Worm (Caenorhabditis elegans) whole organism, L1 larva: ENCODE measurements around the gene T06D4.6.

Experiments
- C16A3.4 ChIP-seq: fragments of 150-350 bp; optimal IDR thresholded peaks from 2 replicates; lab custom pipeline; 2014; ENCODE audit warnings: missing biosample characterization, missing genetic modification characterization
- F16B12.6 ChIP-seq: fragments of 150-350 bp; optimal IDR thresholded peaks from 2 replicates; lab custom pipeline; 2014; ENCODE audit warnings: missing biosample characterization, missing genetic modification characterization
- Y116A8C.19 ChIP-seq: sonication (generic microtip); optimal IDR thresholded peaks from 2 replicates; lab custom pipeline; 2016; ENCODE audit warnings: missing compliant biosample characterization, missing genetic modification characterization, borderline replicate concordance
- alr-1 ChIP-seq: fragments of 200-800 bp; sonication (Bioruptor generic); optimal IDR thresholded peaks from 2 replicates; lab custom pipeline; 2018; ENCODE audit warnings: borderline replicate concordance, mild to moderate bottlenecking, missing genetic modification characterization, missing compliant biosample characterization
- blmp-1 ChIP-seq: fragments of 150-350 bp; optimal IDR thresholded peaks from 2 replicates; lab custom pipeline; 2014; ENCODE audit warnings: missing biosample characterization, missing genetic modification characterization
- ceh-82 ChIP-seq, 3 experiments: fragments of 150-350 bp in 1 of 3; sonication (generic microtip) in 2 of 3; optimal IDR thresholded peaks; 2 replicates each; lab custom pipeline; 2014 to 2017; ENCODE audit warnings: missing biosample characterization in 3 of 3, missing genetic modification characterization in 3 of 3
- ceh-88 ChIP-seq: fragments of 200-800 bp; sonication (Bioruptor generic); IDR thresholded peaks from 2 replicates; pipeline ENCODE4 v1.3.6; 2022; ENCODE audit warnings: missing genetic modification characterization, missing compliant biosample characterization
- dpl-1 ChIP-seq, 3 experiments: fragments of 150-350 bp in 2 of 3; sonication (generic microtip) in 1 of 3; optimal IDR thresholded peaks; 2 replicates each; lab custom pipeline; 2014 to 2017; ENCODE audit warnings: missing biosample characterization in 3 of 3, missing genetic modification characterization in 3 of 3, missing genetic modification reagents in 3 of 3
- dsc-1 ChIP-seq: sonication (generic microtip); optimal IDR thresholded peaks from 2 replicates; lab custom pipeline; 2016; ENCODE audit warnings: mild to moderate bottlenecking, missing genetic modification characterization, missing compliant biosample characterization
- efl-1 ChIP-seq, 4 experiments: fragments of 150-350 bp; optimal IDR thresholded peaks in 3 of 4; peaks in 1 of 4; 1 replicate in 1 of 4; 2 replicates in 3 of 4; lab custom pipeline; 2014; ENCODE audit warnings: missing biosample characterization in 2 of 4, missing genetic modification characterization in 2 of 4, missing genetic modification reagents in 2 of 4
- egl-13 ChIP-seq: sonication (generic microtip); optimal IDR thresholded peaks from 2 replicates; lab custom pipeline; 2016; ENCODE audit warnings: missing genotype, missing genetic modification reagents, missing genetic modification characterization, missing compliant biosample characterization
- elt-2 ChIP-seq: sonication (generic microtip); optimal IDR thresholded peaks from 2 replicates; lab custom pipeline; 2016; ENCODE audit warnings: missing genetic modification characterization, mild to moderate bottlenecking, inconsistent platforms, missing compliant biosample characterization, missing genetic modification reagents
- elt-3 ChIP-seq, 6 experiments: fragments of 150-350 bp in 1 of 6; sonication (generic microtip); optimal IDR thresholded peaks; 2 replicates each; lab custom pipeline; 2017 to 2018; ENCODE audit warnings: missing biosample characterization in 6 of 6, missing genetic modification characterization in 6 of 6, inconsistent platforms in 1 of 6
- ets-5 ChIP-seq: fragments of 200-800 bp; sonication (Bioruptor generic); IDR thresholded peaks from 2 replicates; pipeline ENCODE4 v1.3.6; 2022; ENCODE audit warnings: missing genetic modification characterization, missing compliant biosample characterization
- fkh-10 ChIP-seq: sonication (generic microtip); optimal IDR thresholded peaks from 2 replicates; lab custom pipeline; 2017; ENCODE audit warnings: missing biosample characterization, missing genetic modification reagents, missing genetic modification characterization
- fkh-4 ChIP-seq: sonication (generic microtip); optimal IDR thresholded peaks from 2 replicates; lab custom pipeline; 2016; ENCODE audit warnings: missing compliant biosample characterization, missing genetic modification characterization, borderline replicate concordance
- fos-1 ChIP-seq: fragments of 150-350 bp; optimal IDR thresholded peaks from 2 replicates; lab custom pipeline; 2014; ENCODE audit warnings: missing biosample characterization, missing genetic modification characterization
- hlh-4 ChIP-seq: sonication (generic microtip); optimal IDR thresholded peaks from 2 replicates; lab custom pipeline; 2016; ENCODE audit warnings: mild to moderate bottlenecking, missing genetic modification characterization, missing compliant biosample characterization
- hpl-2 ChIP-seq: fragments of 150-350 bp; optimal IDR thresholded peaks from 2 replicates; lab custom pipeline; 2014; ENCODE audit warnings: missing biosample characterization, missing genetic modification reagents, missing genetic modification characterization
- irx-1 ChIP-seq: sonication (generic microtip); optimal IDR thresholded peaks from 2 replicates; lab custom pipeline; 2016; ENCODE audit warnings: missing genetic modification characterization, missing compliant biosample characterization
- lin-35 ChIP-seq, 2 experiments: fragments of 150-350 bp; optimal IDR thresholded peaks; 2 replicates each; lab custom pipeline; 2014; ENCODE audit warnings: missing biosample characterization in 2 of 2, missing genetic modification characterization in 2 of 2, missing genetic modification reagents in 2 of 2
- mef-2 ChIP-seq: fragments of 150-350 bp; optimal IDR thresholded peaks from 2 replicates; lab custom pipeline; 2014; ENCODE audit warnings: missing biosample characterization, missing genetic modification characterization
- mep-1 ChIP-seq: fragments of 150-350 bp; optimal IDR thresholded peaks from 2 replicates; lab custom pipeline; 2014; ENCODE audit warnings: missing biosample characterization, missing genetic modification characterization
- nhr-12 ChIP-seq: sonication (generic microtip); optimal IDR thresholded peaks from 2 replicates; lab custom pipeline; 2017; ENCODE audit warnings: missing biosample characterization, missing genetic modification characterization
- nhr-20 ChIP-seq: sonication (generic microtip); optimal IDR thresholded peaks from 2 replicates; lab custom pipeline; 2016; ENCODE audit warnings: mild to moderate bottlenecking, missing genetic modification characterization, missing compliant biosample characterization
- nhr-28 ChIP-seq: fragments of 150-350 bp; optimal IDR thresholded peaks from 2 replicates; lab custom pipeline; 2014; ENCODE audit warnings: missing biosample characterization, missing genetic modification characterization
- nhr-71 ChIP-seq: sonication (generic microtip); optimal IDR thresholded peaks from 2 replicates; lab custom pipeline; 2016; ENCODE audit warnings: mild to moderate bottlenecking, missing genetic modification characterization, moderate library complexity, missing compliant biosample characterization
- nhr-76 ChIP-seq: sonication (generic microtip); optimal IDR thresholded peaks from 2 replicates; lab custom pipeline; 2017; ENCODE audit warnings: missing biosample characterization, missing genetic modification characterization
- nhr-84 ChIP-seq: sonication (generic microtip); optimal IDR thresholded peaks from 2 replicates; lab custom pipeline; 2017; ENCODE audit warnings: missing biosample characterization, missing genetic modification characterization
- nhr-85 ChIP-seq: sonication (generic microtip); peaks from one replicate; lab custom pipeline; 2016; ENCODE audit warnings: missing genetic modification characterization, inconsistent platforms, missing compliant biosample characterization
- pax-3 ChIP-seq: fragments of 200-800 bp; sonication (Bioruptor generic); optimal IDR thresholded peaks from 2 replicates; lab custom pipeline; 2018; ENCODE audit warnings: mild to moderate bottlenecking, missing genetic modification characterization, moderate library complexity, missing compliant biosample characterization
- snpc-4 ChIP-seq: fragments of 150-350 bp; optimal IDR thresholded peaks from 2 replicates; lab custom pipeline; 2014; ENCODE audit warnings: missing biosample characterization, missing genetic modification characterization
- snu-23 ChIP-seq: sonication (generic microtip); optimal IDR thresholded peaks from 2 replicates; lab custom pipeline; 2016; ENCODE audit warnings: missing genetic modification characterization, missing compliant biosample characterization
- sptf-1 ChIP-seq: fragments of 150-350 bp; optimal IDR thresholded peaks from 2 replicates; lab custom pipeline; 2014; ENCODE audit warnings: missing biosample characterization, missing genetic modification characterization
- tbx-2 ChIP-seq: sonication (generic microtip); optimal IDR thresholded peaks from 2 replicates; lab custom pipeline; 2016; ENCODE audit warnings: missing genetic modification characterization, missing compliant biosample characterization
- tlp-1 ChIP-seq: fragments of 150-350 bp; optimal IDR thresholded peaks from 2 replicates; lab custom pipeline; 2014; ENCODE audit warnings: missing biosample characterization, missing genetic modification characterization
- unc-62 ChIP-seq: fragments of 150-350 bp; optimal IDR thresholded peaks from 2 replicates; lab custom pipeline; 2014; ENCODE audit warnings: missing biosample characterization, missing genetic modification reagents, missing genetic modification characterization
- unc-98 ChIP-seq: fragments of 200-800 bp; sonication (Bioruptor generic); IDR thresholded peaks from 2 replicates; pipeline ENCODE4 v1.3.6; 2022; ENCODE audit warnings: missing genetic modification characterization, missing compliant biosample characterization
- vab-15 ChIP-seq: sonication (generic microtip); optimal IDR thresholded peaks from 2 replicates; lab custom pipeline; 2017; ENCODE audit warnings: missing genotype, mild to moderate bottlenecking, missing genetic modification characterization, missing compliant biosample characterization
- ztf-11 ChIP-seq, 2 experiments: sonication (generic microtip); optimal IDR thresholded peaks; 2 replicates each; lab custom pipeline; 2016 to 2017; ENCODE audit warnings: missing genetic modification characterization in 2 of 2, missing biosample characterization in 1 of 2, missing compliant biosample characterization in 1 of 2
- ztf-4 ChIP-seq: fragments of 150-350 bp; optimal IDR thresholded peaks from 2 replicates; lab custom pipeline; 2014; ENCODE audit warnings: missing biosample characterization, missing genetic modification characterization

Gene T06D4.6

ce11 chrII:3383116-3383515, 4.3 kb downstream of the T06D4.6 start:
- TF ChIP-seq C16A3.4, result no peak
- no peak for TF ChIP-seq blmp-1 (tag; lab: Kevin White, UChicago)

ce11 chrII:3381510-3381909, 5.9 kb downstream of the T06D4.6 start, which contains the start of gene T06D4.1:
TSS of gene T06D4.1 (plus strand) at chrII:3381830.
- TF ChIP-seq fkh-10 (GFP tag; lab: Kevin White, UChicago) (no peak), egl-13 (tag; lab: Kevin White, UChicago) (no peak), irx-1 (tag; lab: Kevin White, UChicago) (no peak), fkh-4 (tag; lab: Kevin White, UChicago) (no peak), elt-2 (tag; lab: Kevin White, UChicago) (no peak), dpl-1 (GFP tag; optimal IDR thresholded peaks at IDR 0.05; lab: Kevin White, UChicago) (no peak), ztf-11 (tag; optimal IDR thresholded peaks at IDR 0.05; lab: Kevin White, UChicago) (no peak)

ce11 chrII:3378275-3378674, 9.1 kb downstream of the T06D4.6 start, which contains the start of gene Y49F6C.2:
TSS of gene Y49F6C.2 (plus strand) at chrII:3378575.
- TF ChIP-seq blmp-1 (tag; lab: Kevin White, UChicago) (no peak), dsc-1 (no peak), elt-3 (tag; optimal IDR thresholded peaks at IDR 0.05; lab: Kevin White, UChicago) (no peak), hpl-2 (GFP tag; lab: Kevin White, UChicago) (no peak), tlp-1 (no peak), nhr-85 (tag; lab: Kevin White, UChicago) (no peak), ceh-82 (tag; optimal IDR thresholded peaks at IDR 0.05; lab: Kevin White, UChicago) (no peak), nhr-20 (tag; lab: Kevin White, UChicago) (no peak), vab-15 (tag; lab: Kevin White, UChicago) (no peak), ztf-4 (tag; lab: Kevin White, UChicago) (no peak), ceh-88 (no peak)

ce11 chrII:3376789-3377188, 10.6 kb downstream of the T06D4.6 start, which contains the start of gene bath-9:
TSS of gene bath-9 (plus strand) at chrII:3377089.
- no peak for TF ChIP-seq tlp-1
- TF ChIP-seq mep-1 (tag; lab: Kevin White, UChicago), result no peak
- TF ChIP-seq nhr-71 (tag; lab: Kevin White, UChicago), result no peak
- no peak for TF ChIP-seq blmp-1 (tag; lab: Kevin White, UChicago)
- no peak for TF ChIP-seq alr-1
- no peak for TF ChIP-seq lin-35 (GFP tag; optimal IDR thresholded peaks at IDR 0.05; lab: Kevin White, UChicago)
- no peak for TF ChIP-seq ztf-11 (tag; optimal IDR thresholded peaks at IDR 0.05; lab: Kevin White, UChicago)
- no peak for TF ChIP-seq sptf-1 (tag; lab: Kevin White, UChicago)

- no peak for TF ChIP-seq snpc-4 (tag; lab: Kevin White, UChicago)
- TF ChIP-seq hlh-4 (tag; lab: Kevin White, UChicago), result no peak
- TF ChIP-seq tbx-2 (tag; lab: Kevin White, UChicago), result no peak
- TF ChIP-seq nhr-84, result no peak
- no peak for TF ChIP-seq ets-5 (GFP tag; lab: Robert Waterston, UW)
- TF ChIP-seq mef-2 (tag; lab: Kevin White, UChicago), result no peak
- no peak for TF ChIP-seq fkh-4 (tag; lab: Kevin White, UChicago)
- TF ChIP-seq mep-1 (tag; lab: Kevin White, UChicago), result no peak
- no peak for TF ChIP-seq hpl-2 (GFP tag; lab: Kevin White, UChicago)
- no peak for TF ChIP-seq sptf-1 (tag; lab: Kevin White, UChicago)
- TF ChIP-seq unc-98 (GFP tag; lab: Robert Waterston, UW), result no peak
- TF ChIP-seq, all 84 proteins: peak for 0
Observed at ce11 chrII:3375302-3375701, 12.1 kb downstream of the T06D4.6 start.

- TF ChIP-seq tbx-2 (tag; lab: Kevin White, UChicago) (no peak), snpc-4 (tag; lab: Kevin White, UChicago) (no peak), ets-5 (GFP tag; lab: Robert Waterston, UW) (no peak), fkh-4 (tag; lab: Kevin White, UChicago) (no peak), F16B12.6 (no peak), nhr-76 (no peak), unc-62 (GFP tag; lab: Kevin White, UChicago) (no peak), tlp-1 (no peak), Y116A8C.19 (no peak), vab-15 (tag; lab: Kevin White, UChicago) (no peak), efl-1 (optimal IDR thresholded peaks at IDR 0.05; lab: Kevin White, UChicago) (no peak), efl-1 (GFP tag; optimal IDR thresholded peaks at IDR 0.05 in 1 of 2; lab: Kevin White, UChicago) (no peak), fos-1 (no peak), snu-23 (no peak), mep-1 (tag; lab: Kevin White, UChicago) (no peak), nhr-28 (tag; lab: Kevin White, UChicago) (no peak), pax-3 (tag; lab: Kevin White, UChicago) (no peak), alr-1 (no peak), nhr-12 (tag; lab: Kevin White, UChicago) (no peak)
Observed at ce11 chrII:3374779-3375178, 12.6 kb downstream of the T06D4.6 start, which contains the start of gene bath-10. TSS of gene bath-10 (plus strand) at chrII:3375079.
